Worm (Caenorhabditis elegans): ENCODE data around the gene cyn-1.

Gene cyn-1

ce11 chrV:14347234-14347826 lies 8.5 kb upstream of the cyn-1 start, which contains the start of gene cept-2 (continued):
- peak; percentile 91 for TF ChIP-seq egl-13 (tag; optimal IDR thresholded peaks at IDR 0.05)
- TF ChIP-seq ceh-82 (tag; optimal IDR thresholded peaks at IDR 0.05), result peak; percentile 84 to 95 (median 94)
- TF ChIP-seq rnt-1 (tag; optimal IDR thresholded peaks at IDR 0.05), result peak; percentile 98
- TF ChIP-seq nhr-90 (tag; optimal IDR thresholded peaks at IDR 0.05; ENCODE audit: poor library complexity), result peak; percentile 91
- peak; percentile 85 for TF ChIP-seq ztf-4 (tag; optimal IDR thresholded peaks at IDR 0.05)
- peak; percentile 96 for TF ChIP-seq nhr-47 (tag; optimal IDR thresholded peaks at IDR 0.05)
- peak; percentile 66 for TF ChIP-seq unc-130 (tag; optimal IDR thresholded peaks at IDR 0.05)
- TF ChIP-seq fos-1 (tag; optimal IDR thresholded peaks at IDR 0.05), result peak; percentile 71
- peak; percentile 86 to 89 (median 87) for TF ChIP-seq dpl-1 (GFP tag; optimal IDR thresholded peaks at IDR 0.05)
- TF ChIP-seq C34B4.2 (tag; optimal IDR thresholded peaks at IDR 0.05), result no peak
- TF ChIP-seq lin-15B (tag; optimal IDR thresholded peaks at IDR 0.05), result peak; percentile 67
- peak; percentile 33 for TF ChIP-seq sup-37 (GFP tag; optimal IDR thresholded peaks at IDR 0.05)
- TF ChIP-seq ets-5 (GFP tag; IDR thresholded peaks at IDR 0.05), result no peak
- peak; percentile 97 for TF ChIP-seq nhr-20 (tag; optimal IDR thresholded peaks at IDR 0.05)
- TF ChIP-seq swsn-7 (tag; optimal IDR thresholded peaks at IDR 0.05), result peak; percentile 95
- peak; percentile 96 for TF ChIP-seq nhr-85 (tag)
- peak; percentile 96 for TF ChIP-seq nhr-19 (GFP tag; conservative IDR thresholded peaks at IDR 0.05)
- peak; percentile 97 for TF ChIP-seq nhr-71 (tag; optimal IDR thresholded peaks at IDR 0.05)
- TF ChIP-seq Y116A8C.19 (tag; optimal IDR thresholded peaks at IDR 0.05; ENCODE audit: borderline replicate concordance), result no peak
- peak; percentile 97 for TF ChIP-seq snu-23 (GFP tag; optimal IDR thresholded peaks at IDR 0.05)
- TF ChIP-seq xbp-1 (tag; optimal IDR thresholded peaks at IDR 0.05), result peak; percentile 93
- TF ChIP-seq nhr-12 (tag; optimal IDR thresholded peaks at IDR 0.05), result no peak
- TF ChIP-seq nhr-11 (tag; optimal IDR thresholded peaks at IDR 0.05), result peak; percentile 75
- peak; percentile 93 to 96 for TF ChIP-seq lsy-2 (tag; optimal IDR thresholded peaks at IDR 0.05)
- TF ChIP-seq F16B12.6 (tag; optimal IDR thresholded peaks at IDR 0.05), result peak; percentile 56
- no peak for TF ChIP-seq unc-30 (tag; optimal IDR thresholded peaks at IDR 0.05)
- peak; percentile 84 for TF ChIP-seq jun-1 (tag; optimal IDR thresholded peaks at IDR 0.05)
- TF ChIP-seq lin-39 (tag; optimal IDR thresholded peaks at IDR 0.05), result peak; percentile 70
- TF ChIP-seq zip-4 (GFP tag; optimal IDR thresholded peaks at IDR 0.05), result peak; percentile 66
- peak; percentile 91 to 93 for TF ChIP-seq efl-1 (optimal IDR thresholded peaks at IDR 0.05)
- peak; percentile 85 to 98 for TF ChIP-seq efl-1 (GFP tag; optimal IDR thresholded peaks at IDR 0.05 in 1 of 2)
- TF ChIP-seq fkh-4 (tag; optimal IDR thresholded peaks at IDR 0.05; ENCODE audit: borderline replicate concordance), result peak; percentile 85
- TF ChIP-seq mep-1 (tag; optimal IDR thresholded peaks at IDR 0.05), result peak; percentile 94
- TF ChIP-seq aha-1 (tag; optimal IDR thresholded peaks at IDR 0.05), result peak; percentile 9
- peak; percentile 70 for TF ChIP-seq fkh-10 (GFP tag; optimal IDR thresholded peaks at IDR 0.05)
- TF ChIP-seq ceh-63 (GFP tag; optimal IDR thresholded peaks at IDR 0.05), result no peak
- peak; percentile 68 for TF ChIP-seq hpl-2 (GFP tag; optimal IDR thresholded peaks at IDR 0.05)
- TF ChIP-seq ztf-11 (tag; optimal IDR thresholded peaks at IDR 0.05), result peak in 1 of 2 experiments; percentile 91
- TF ChIP-seq nhr-76 (tag; optimal IDR thresholded peaks at IDR 0.05), result no peak
- peak; percentile 92 for TF ChIP-seq nhr-77 (tag; optimal IDR thresholded peaks at IDR 0.05)
- peak; percentile 93 for TF ChIP-seq lir-3 (tag; optimal IDR thresholded peaks at IDR 0.05; ENCODE audit: poor library complexity)
- peak; percentile 52 for TF ChIP-seq ama-1 (optimal IDR thresholded peaks at IDR 0.05)
- peak; percentile 94 for TF ChIP-seq dsc-1 (tag; optimal IDR thresholded peaks at IDR 0.05)
- peak; percentile 98 for TF ChIP-seq C16A3.4 (tag; optimal IDR thresholded peaks at IDR 0.05)
- TF ChIP-seq lin-14 (GFP tag; optimal IDR thresholded peaks at IDR 0.05), result peak; percentile 96
- TF ChIP-seq egl-27 (tag; optimal IDR thresholded peaks at IDR 0.05), result peak in 1 of 2 experiments; percentile 56
- no peak for TF ChIP-seq tlp-1 (tag; optimal IDR thresholded peaks at IDR 0.05)
- peak; percentile 78 for TF ChIP-seq aly-2 (tag; optimal IDR thresholded peaks at IDR 0.05)
- TF ChIP-seq nhr-237 (tag; optimal IDR thresholded peaks at IDR 0.05), result peak; percentile 60
- peak; percentile 95 for TF ChIP-seq skn-1 (tag; optimal IDR thresholded peaks at IDR 0.05)
- no peak for TF ChIP-seq hlh-17 (GFP tag; optimal IDR thresholded peaks at IDR 0.05; ENCODE audit: borderline replicate concordance)
- peak; percentile 80 for TF ChIP-seq C04F5.9 (tag; optimal IDR thresholded peaks at IDR 0.05)
- TF ChIP-seq snpc-4 (tag; optimal IDR thresholded peaks at IDR 0.05), result peak; percentile 89

All from whole organism, L1 larva.